Fruit fly (Drosophila melanogaster): ENCODE data around the gene Atg2.

DNA sequence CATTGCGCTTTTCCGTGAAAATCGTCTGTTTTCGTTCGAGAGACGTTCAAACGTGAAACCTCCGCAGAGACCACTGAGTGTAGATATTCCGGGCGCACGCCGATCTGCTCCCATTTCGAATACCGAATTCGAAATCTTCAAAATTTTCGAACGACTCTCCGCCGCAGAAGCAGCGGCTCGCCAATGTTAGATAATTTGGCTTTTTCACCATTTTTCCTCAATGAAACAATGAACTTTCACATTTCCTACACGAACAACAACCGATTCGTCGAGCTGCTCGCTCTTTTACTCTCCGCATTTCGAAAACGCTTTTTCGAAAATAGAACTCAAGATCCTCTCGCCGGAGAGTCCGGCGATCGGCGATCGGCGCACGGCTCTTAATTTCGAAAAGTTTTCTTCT is 12.0 kb upstream of the Atg2 start:
- TF ChIP-seq Hr96 (GFP tag; optimal IDR thresholded peaks at IDR 0.05) (no peak), CG5204 (GFP tag; optimal IDR thresholded peaks at IDR 0.05) (no peak), Clk (GFP tag; optimal IDR thresholded peaks at IDR 0.05) (no peak), Mnt (GFP tag; optimal IDR thresholded peaks at IDR 0.05) (no peak), Crg-1 (GFP tag; optimal IDR thresholded peaks at IDR 0.05) (no peak), CG7045 (GFP tag; optimal IDR thresholded peaks at IDR 0.05) (no peak), CG7101 (tag; optimal IDR thresholded peaks at IDR 0.05) (no peak), CG1620 (GFP tag; optimal IDR thresholded peaks at IDR 0.05) (no peak), toe (GFP tag; optimal IDR thresholded peaks at IDR 0.05) (no peak), tj (GFP tag; optimal IDR thresholded peaks at IDR 0.05) (no peak), cic (GFP tag; optimal IDR thresholded peaks at IDR 0.05) (no peak), CG12768 (GFP tag; optimal IDR thresholded peaks at IDR 0.05) (no peak)

Data from whole organism, adult.